Worm (Caenorhabditis elegans) whole organism, midembryonic: ENCODE measurements around the gene R10E8.8.

Experiments used
- T22C8.4 ChIP-seq: fragments of 200-800 bp; sonication (Bioruptor generic); IDR thresholded peaks from 2 replicates; pipeline ENCODE4 v1.3.6; 2022; ENCODE audit warnings: missing genetic modification characterization, missing compliant biosample characterization
- klf-2 ChIP-seq: fragments of 200-800 bp; sonication (Bioruptor generic); conservative IDR thresholded peaks from 2 replicates; pipeline ENCODE4 v1.3.6; 2022; ENCODE audit warnings: missing genetic modification reagents, missing genetic modification characterization, missing compliant biosample characterization
- ztf-23 ChIP-seq: fragments of 200-800 bp; sonication (Bioruptor generic); IDR thresholded peaks from 2 replicates; pipeline ENCODE4 v1.3.6; 2022; ENCODE audit warnings: missing genetic modification reagents, missing genetic modification characterization, missing compliant biosample characterization
- ztf-29 ChIP-seq: fragments of 200-800 bp; sonication (Bioruptor generic); IDR thresholded peaks from 2 replicates; pipeline ENCODE4 v1.3.6; 2022; ENCODE audit warnings: missing genetic modification reagents, missing genetic modification characterization, missing compliant biosample characterization

- no peak for TF ChIP-seq klf-2 (GFP tag; lab: Robert Waterston, UW)
- no peak for TF ChIP-seq T22C8.4 (GFP tag; lab: Robert Waterston, UW)
- no peak for TF ChIP-seq ztf-23
- TF ChIP-seq ztf-29 (GFP tag; lab: Robert Waterston, UW) = no peak
Observed at ce11 chrV:18270403-18270802, 28.9 kb upstream of the R10E8.8 start, which contains the start of gene Y37H2C.4.
